Worm (Caenorhabditis elegans) whole organism, L3 larva: ENCODE measurements around the gene str-135.

Source experiments
- aly-2 ChIP-seq: fragments of 150-350 bp; optimal IDR thresholded peaks from 2 replicates; lab custom pipeline; 2014; ENCODE audit warnings: missing biosample characterization, missing genetic modification characterization
- elt-2 ChIP-seq: sonication (generic microtip); optimal IDR thresholded peaks from 2 replicates; lab custom pipeline; 2016; ENCODE audit warnings: missing genetic modification reagents, mild to moderate bottlenecking, missing genetic modification characterization, missing compliant biosample characterization
- lsy-12 ChIP-seq: sonication (generic microtip); optimal IDR thresholded peaks from 2 replicates; lab custom pipeline; 2016; ENCODE audit warnings: mild to moderate bottlenecking, missing genetic modification characterization, missing compliant biosample characterization
- nhr-11 ChIP-seq: fragments of 150-350 bp; optimal IDR thresholded peaks from 2 replicates; lab custom pipeline; 2014; ENCODE audit warnings: missing biosample characterization, missing genetic modification characterization
- nhr-25 ChIP-seq: sonication (generic microtip); optimal IDR thresholded peaks from 2 replicates; lab custom pipeline; 2017; ENCODE audit warnings: missing biosample characterization, missing genetic modification characterization
- pha-4 ChIP-seq: fragments of 150-350 bp; optimal IDR thresholded peaks from 2 replicates; lab custom pipeline; 2014; ENCODE audit warnings: missing biosample characterization, missing genetic modification reagents, missing genetic modification characterization
- unc-62 ChIP-seq: fragments of 150-350 bp; sonication (generic microtip); optimal IDR thresholded peaks from 4 replicates; lab custom pipeline; 2014; ENCODE audit warnings: missing biosample characterization, missing genetic modification reagents, missing genetic modification characterization

DNA sequence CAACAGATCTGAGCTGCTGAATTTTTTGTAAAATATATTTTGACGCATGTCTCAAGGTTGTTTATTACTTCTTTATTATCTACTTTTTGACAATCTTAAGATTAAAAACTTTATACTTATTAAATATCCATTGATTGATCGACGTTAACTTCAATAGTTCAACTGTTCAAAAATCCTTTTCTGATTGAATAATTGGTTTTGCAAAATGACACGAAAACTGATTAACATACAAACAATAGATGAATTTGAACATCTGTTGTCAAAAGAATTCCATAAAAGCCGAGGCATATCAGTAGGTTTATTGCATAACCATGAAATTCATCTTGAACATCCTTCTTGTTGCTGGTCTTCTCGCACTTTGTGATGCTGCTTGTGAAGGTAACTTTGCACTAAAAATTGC is 30.5 kb upstream of the str-135 start, which contains the start of gene W02D7.12:
- TF ChIP-seq nhr-11 (no peak), unc-62 (GFP tag; lab: Kevin White, UChicago) (no peak), pha-4 (no peak), nhr-25 (tag; lab: Kevin White, UChicago) (no peak), aly-2 (tag; lab: Kevin White, UChicago) (no peak), elt-2 (no peak), lsy-12 (tag; lab: Kevin White, UChicago) (no peak)
